Worm (Caenorhabditis elegans) whole organism, L4/young adult: ENCODE data around the gene Y17G7B.12.

Experiments
- W03F9.2 ChIP-seq: fragments of 150-350 bp; optimal IDR thresholded peaks from 2 replicates; lab custom pipeline; 2014; ENCODE audit warnings: missing biosample characterization, missing genetic modification characterization
- dao-5 ChIP-seq: sonication (generic microtip); optimal IDR thresholded peaks from 2 replicates; lab custom pipeline; 2016; ENCODE audit warnings: missing genotype, missing genetic modification characterization, moderate library complexity, missing compliant biosample characterization
- him-1 ChIP-seq: sonication (generic microtip); optimal IDR thresholded peaks from 2 replicates; lab custom pipeline; 2016; ENCODE audit warnings: missing genotype, missing genetic modification reagents, missing genetic modification characterization, missing compliant biosample characterization

The Y17G7B.12 gene

ce11 chrII:12023315-12023878, at the start of gene Y17G7B.12:
Gene Y17G7B.12 (plus strand): TSS chrII:12023861.
- no peak for TF ChIP-seq dao-5
- TF ChIP-seq him-1 = no peak
- TF ChIP-seq W03F9.2 (tag; lab: Kevin White, UChicago) = no peak

DNA sequence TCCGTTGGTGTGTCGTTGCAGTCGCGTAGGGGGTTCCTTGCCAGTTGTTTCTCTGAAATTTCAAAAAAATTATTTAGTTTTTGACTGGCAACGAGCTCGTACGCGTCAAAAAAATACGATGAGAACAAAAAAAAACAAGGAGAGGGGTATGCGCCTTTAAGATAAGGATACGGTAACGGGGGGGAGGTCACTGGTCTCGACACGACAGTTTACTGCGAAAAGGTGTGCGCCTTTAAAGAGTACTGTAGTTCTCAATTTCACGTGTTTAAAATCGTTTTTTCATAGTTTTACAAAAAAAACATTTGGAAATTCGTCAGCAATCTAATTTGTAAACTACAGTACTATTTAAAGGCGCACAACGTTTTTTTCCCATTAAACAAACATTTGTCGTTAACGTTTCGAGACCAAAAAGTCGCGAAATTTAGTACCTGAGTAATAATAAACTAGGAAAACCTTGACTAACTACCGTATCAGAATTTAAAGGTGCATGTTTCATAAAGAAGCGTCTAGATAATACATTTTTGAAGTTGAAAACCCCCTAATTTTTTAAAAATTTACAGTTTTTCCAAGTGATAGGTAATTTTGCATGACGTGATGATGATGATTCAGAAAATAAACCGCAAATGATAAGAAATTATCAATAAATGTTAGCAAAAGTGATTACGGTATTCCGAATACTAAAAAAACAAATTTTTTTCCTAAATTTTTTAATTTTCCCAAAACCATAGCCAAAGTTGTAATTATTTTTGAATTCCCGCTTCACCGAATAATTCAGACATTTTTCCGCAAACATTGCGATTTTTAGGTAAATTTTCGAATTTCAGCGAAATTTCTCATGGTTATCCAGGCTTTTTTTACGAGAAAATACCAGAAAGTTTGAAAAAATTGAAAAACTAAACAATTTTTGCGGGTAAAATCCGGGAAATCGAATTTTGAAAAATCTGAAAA, 49.3 kb upstream of the Y17G7B.12 start:
- no peak for TF ChIP-seq W03F9.2 (tag; lab: Kevin White, UChicago)
- TF ChIP-seq him-1 = no peak
- no peak for TF ChIP-seq dao-5

- TF ChIP-seq him-1 = no peak
- no peak for TF ChIP-seq W03F9.2 (tag; lab: Kevin White, UChicago)
- no peak for TF ChIP-seq dao-5
These were observed 46.9 kb upstream of the Y17G7B.12 start for ce11 chrII:11976727-11977259.

DNA sequence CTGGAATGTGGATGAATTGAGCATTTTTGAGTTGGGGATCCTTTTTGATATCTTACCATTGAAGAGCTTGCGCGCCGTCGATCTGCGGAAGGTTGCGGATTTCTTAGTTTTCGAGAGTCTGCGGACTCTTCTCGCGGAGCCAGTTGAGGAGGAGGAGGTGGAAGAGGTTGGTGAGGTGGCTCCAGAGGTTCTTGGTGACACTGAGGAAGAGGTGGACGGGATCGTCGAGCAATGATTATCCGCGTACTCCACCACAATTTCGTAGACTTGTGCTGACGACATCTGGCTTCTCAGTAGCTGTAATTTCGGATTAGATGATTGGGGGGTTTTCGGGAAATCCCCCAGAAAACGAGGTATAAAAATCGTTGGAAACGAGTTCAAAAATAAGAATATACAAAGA, 46.3 kb upstream of the Y17G7B.12 start, which contains the start of gene Y17G7B.21:
Gene Y17G7B.21, minus strand, starts transcription at position 299 of the 400 bp plus-strand sequence.
- TF ChIP-seq dao-5 (no peak), W03F9.2 (tag; lab: Kevin White, UChicago) (no peak), him-1 (no peak)

ce11 chrII:11978478-11978877, 45.2 kb upstream of the Y17G7B.12 start:
- TF ChIP-seq W03F9.2 (tag; lab: Kevin White, UChicago) (no peak), him-1 (no peak), dao-5 (no peak)

DNA sequence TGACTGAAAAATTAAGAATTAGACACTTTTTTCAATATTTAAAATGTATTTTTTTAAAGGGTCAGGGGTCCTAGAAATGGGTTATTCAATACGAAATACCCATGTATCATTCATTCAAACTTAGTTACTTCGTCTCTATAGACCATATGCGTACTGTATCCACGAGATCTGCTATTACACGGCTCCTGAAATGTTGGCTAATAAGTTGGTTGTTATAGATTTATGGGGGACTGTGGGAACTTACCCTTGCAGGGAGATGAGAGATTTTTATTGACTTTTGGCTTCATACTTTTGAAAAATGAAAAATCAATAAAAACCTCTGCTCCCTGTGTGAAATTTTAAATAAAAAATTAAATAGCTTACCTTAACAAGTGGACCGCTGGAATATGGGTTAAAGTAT, 44.7 kb upstream of the Y17G7B.12 start:
- TF ChIP-seq dao-5 (no peak), W03F9.2 (tag; lab: Kevin White, UChicago) (no peak), him-1 (no peak)

DNA sequence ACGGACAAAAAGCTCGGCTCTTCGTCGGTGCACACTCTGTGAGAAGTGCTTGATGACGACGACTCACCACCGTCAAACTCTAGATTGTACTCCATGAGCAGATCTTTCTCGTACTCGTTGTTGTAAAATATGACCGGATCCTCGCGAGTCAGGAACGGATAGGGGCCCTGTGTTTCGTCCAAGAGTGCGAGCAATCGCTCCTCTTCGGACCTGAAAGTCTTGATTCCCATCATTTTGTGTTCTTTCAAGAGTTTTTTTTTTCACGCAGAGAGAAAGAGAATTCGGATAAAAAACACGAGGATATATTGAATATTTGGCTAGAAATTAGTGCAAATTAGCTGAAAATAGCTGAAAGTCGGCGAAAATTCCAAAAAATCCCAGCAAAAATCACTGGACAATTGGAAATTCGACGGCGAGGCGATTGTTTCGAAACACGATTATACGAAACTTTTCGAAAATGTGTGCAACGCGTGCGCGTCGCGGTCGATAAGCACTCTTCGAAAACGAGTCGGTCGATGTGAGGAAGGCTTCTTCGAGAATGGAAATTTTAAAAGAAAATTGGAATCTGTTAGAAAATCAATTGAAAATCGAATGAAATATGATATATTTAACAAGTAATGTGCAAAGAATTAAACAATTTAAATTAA, 44.1 kb upstream of the Y17G7B.12 start, which contains the start of the genes ash-2 and Y17G7B.20:
Gene ash-2, plus strand, starts transcription at position 390 of the 647 bp plus-strand sequence.
Gene Y17G7B.20, minus strand, starts transcription at position 396 of the 647 bp plus-strand sequence.
- no peak for TF ChIP-seq him-1
- TF ChIP-seq dao-5 = no peak
- no peak for TF ChIP-seq W03F9.2 (tag; lab: Kevin White, UChicago)

ce11 chrII:11980110-11980509, 43.6 kb upstream of the Y17G7B.12 start:
- TF ChIP-seq dao-5 (no peak), W03F9.2 (tag; lab: Kevin White, UChicago) (peak; percentile 93), him-1 (peak; percentile 72)

DNA sequence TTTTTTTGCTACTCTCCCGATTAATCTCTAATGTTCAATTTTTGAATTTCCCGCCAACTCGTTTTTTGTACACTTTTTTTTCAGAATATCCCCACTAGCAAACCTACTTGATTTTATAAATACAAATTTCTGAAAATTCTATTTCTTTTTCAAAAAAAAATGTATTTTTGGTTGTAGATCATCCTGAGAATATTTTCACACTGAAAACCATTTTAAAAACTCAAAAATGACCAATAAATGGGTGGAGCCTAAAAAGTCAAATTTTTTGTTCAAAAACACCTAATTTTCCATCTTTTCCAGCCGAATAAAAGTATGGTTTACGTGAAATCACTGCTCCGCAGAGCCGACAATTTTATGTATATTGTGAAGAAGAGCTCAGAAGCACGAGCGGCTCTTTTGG, 34.9 kb upstream of the Y17G7B.12 start, which contains the start of gene Y17G7B.3:
Gene Y17G7B.3, plus strand, starts transcription at position 301 of the 400 bp plus-strand sequence.
- TF ChIP-seq dao-5 = no peak
- no peak for TF ChIP-seq W03F9.2 (tag; lab: Kevin White, UChicago)
- TF ChIP-seq him-1 = no peak

DNA sequence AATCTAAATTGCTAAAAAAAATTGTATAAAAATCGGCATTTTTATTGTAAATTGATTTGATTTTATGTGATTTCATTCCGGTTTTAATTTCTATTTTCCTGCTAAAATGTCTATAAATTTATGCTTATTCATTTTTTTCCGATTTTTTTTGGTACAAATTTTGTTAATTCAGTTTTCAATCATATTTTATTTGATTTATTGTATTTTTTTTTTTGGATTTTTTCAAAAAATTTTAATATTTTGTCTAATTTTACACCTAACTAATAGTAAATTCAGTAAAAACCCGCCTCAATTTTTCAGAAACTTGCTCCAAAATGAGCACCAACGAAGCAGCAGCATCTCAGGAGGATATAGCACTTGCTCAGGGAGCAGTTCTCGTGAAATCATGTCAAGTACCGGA, 31.0 kb upstream of the Y17G7B.12 start, which contains the start of gene dhps-1:
Gene dhps-1, plus strand, starts transcription at position 301 of the 400 bp plus-strand sequence.
- TF ChIP-seq him-1 (no peak), dao-5 (no peak), W03F9.2 (tag; lab: Kevin White, UChicago) (no peak)

DNA sequence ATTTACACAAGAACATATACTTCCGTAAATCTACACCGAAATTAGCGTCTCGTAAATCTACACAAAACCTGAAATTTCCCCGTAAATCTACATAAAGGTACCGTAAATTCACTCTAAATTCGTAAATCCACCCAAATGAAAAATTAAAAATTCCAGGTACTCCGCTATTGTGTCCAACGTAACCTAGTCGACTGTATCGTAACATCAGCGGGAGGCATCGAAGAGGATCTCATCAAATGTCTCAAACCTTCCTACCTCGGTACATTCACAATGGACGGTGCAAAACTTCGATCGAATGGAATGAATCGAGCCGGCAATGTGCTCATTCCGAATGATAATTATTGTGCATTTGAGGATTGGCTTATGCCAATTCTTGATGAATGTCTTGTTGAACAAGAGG, 28.7 kb upstream of the Y17G7B.12 start:
- TF ChIP-seq W03F9.2 (tag; lab: Kevin White, UChicago) = no peak
- no peak for TF ChIP-seq dao-5
- TF ChIP-seq him-1 = no peak

ce11 chrII:11998903-11999302, 24.8 kb upstream of the Y17G7B.12 start, which contains the start of gene Y17G7B.23:
Gene Y17G7B.23 (plus strand): TSS chrII:11999203.
- TF ChIP-seq W03F9.2 (tag; lab: Kevin White, UChicago) (no peak), dao-5 (no peak), him-1 (no peak)

DNA sequence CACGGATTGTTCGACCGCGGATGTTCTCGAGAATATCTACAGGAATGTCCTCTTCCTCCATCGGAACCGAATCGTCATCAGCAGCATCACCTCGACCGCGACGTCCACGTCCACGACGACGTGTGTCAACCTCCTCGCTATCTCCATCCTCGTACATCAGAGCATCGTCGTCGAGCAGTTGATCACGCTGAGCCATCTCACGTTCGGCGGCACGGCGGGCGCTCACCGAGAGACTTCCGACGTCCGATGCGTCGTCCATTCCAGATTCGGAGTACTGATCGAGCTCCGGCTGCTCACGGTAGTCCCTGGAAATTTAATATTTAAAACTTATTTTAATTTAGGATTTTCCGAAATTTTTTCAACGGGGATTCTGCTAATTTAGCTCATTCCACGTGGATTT, 17.7 kb upstream of the Y17G7B.12 start:
- TF ChIP-seq W03F9.2 (tag; lab: Kevin White, UChicago) (no peak), dao-5 (no peak), him-1 (no peak)

- TF ChIP-seq W03F9.2 (tag; lab: Kevin White, UChicago) (peak; percentile 70), dao-5 (no peak), him-1 (no peak)
These were observed 17.0 kb upstream of the Y17G7B.12 start, which contains the start of gene mcm-2 for ce11 chrII:12006575-12007098. Gene mcm-2 (minus strand): TSS chrII:12006625.
